Worm (Caenorhabditis elegans): ENCODE results near the gene gldi-4.

The gldi-4 gene

ce11 chrIV:7048637-7049245 lies 31.3 kb downstream of the gldi-4 start (continued):
- TF ChIP-seq daf-16 (GFP tag; optimal IDR thresholded peaks at IDR 0.05) (no peak), daf-16 (tag; optimal IDR thresholded peaks at IDR 0.05) (peak; percentile 71), nhr-48 (tag; optimal IDR thresholded peaks at IDR 0.05) (peak; percentile 15), nhr-42 (GFP tag; IDR thresholded peaks at IDR 0.05) (no peak), ceh-44 (GFP tag; IDR thresholded peaks at IDR 0.05) (no peak), dpl-1 (GFP tag; optimal IDR thresholded peaks at IDR 0.05) (no peak), ztf-11 (tag; optimal IDR thresholded peaks at IDR 0.05) (no peak), sdz-12 (GFP tag; optimal IDR thresholded peaks at IDR 0.05) (no peak), ztf-7 (tag; optimal IDR thresholded peaks at IDR 0.05) (no peak), pqm-1 (tag; optimal IDR thresholded peaks at IDR 0.05) (no peak), lin-39 (tag; optimal IDR thresholded peaks at IDR 0.05) (no peak), lin-38 (GFP tag; IDR thresholded peaks at IDR 0.05) (no peak), nhr-111 (GFP tag; optimal IDR thresholded peaks at IDR 0.05) (no peak), zip-11 (GFP tag; IDR thresholded peaks at IDR 0.05) (no peak), lin-1 (GFP tag; IDR thresholded peaks at IDR 0.05) (no peak), dmd-6 (GFP tag; IDR thresholded peaks at IDR 0.05) (peak; percentile 49), ZK337.2 (GFP tag; IDR thresholded peaks at IDR 0.05) (no peak), php-3 (GFP tag; IDR thresholded peaks at IDR 0.05) (no peak), T26A8.4 (GFP tag; IDR thresholded peaks at IDR 0.05) (no peak), zfp-2 (tag; optimal IDR thresholded peaks at IDR 0.05) (no peak), R02D3.7 (tag; optimal IDR thresholded peaks at IDR 0.05) (no peak), zag-1 (tag; optimal IDR thresholded peaks at IDR 0.05) (no peak), F49E8.2 (tag; optimal IDR thresholded peaks at IDR 0.05; ENCODE audit: borderline replicate concordance) (no peak), F10B5.3 (tag; optimal IDR thresholded peaks at IDR 0.05) (no peak), hlh-11 (tag; optimal IDR thresholded peaks at IDR 0.05) (peak; percentile 66), mdt-29 (GFP tag; IDR thresholded peaks at IDR 0.05) (peak; percentile 71; the same call in 1 of the 2 replicates)

ce11 chrIV:7049672-7050206 lies 32.3 kb downstream of the gldi-4 start, which contains the start of gene nhr-105:
Gene nhr-105, plus strand, starts transcription at chrIV:7050156.
- TF ChIP-seq Y75B8A.6 (GFP tag; IDR thresholded peaks at IDR 0.05) (0 out of 2 replicates have a peak, but pooled peaks have one; percentile 33), nhr-6 (tag; optimal IDR thresholded peaks at IDR 0.05) (peak; percentile 53), dve-1 (tag; optimal IDR thresholded peaks at IDR 0.05; ENCODE audit: insufficient read depth) (peak; percentile 88), lin-1 (GFP tag; IDR thresholded peaks at IDR 0.05) (peak; percentile 47; the same call in 1 of the 2 replicates), nhr-28 (tag; optimal IDR thresholded peaks at IDR 0.05) (peak; percentile 81), daf-16 (GFP tag; optimal IDR thresholded peaks at IDR 0.05) (no peak), daf-16 (tag; optimal IDR thresholded peaks at IDR 0.05) (peak; percentile 83), nhr-42 (GFP tag; IDR thresholded peaks at IDR 0.05) (0 out of 2 replicates have a peak, but pooled peaks have one; percentile 54), aha-1 (tag) (peak; percentile 98), lin-38 (GFP tag; IDR thresholded peaks at IDR 0.05) (peak; percentile 37; the same call in 1 of the 2 replicates), egl-43 (GFP tag; IDR thresholded peaks at IDR 0.05) (no peak), nhr-237 (tag; optimal IDR thresholded peaks at IDR 0.05) (no peak), T26A8.4 (GFP tag; IDR thresholded peaks at IDR 0.05) (peak; percentile 56; the same call in 1 of the 2 replicates), ctbp-1 (GFP tag; IDR thresholded peaks at IDR 0.05) (peak; percentile 9; the same call in 1 of the 2 replicates), sdz-12 (GFP tag; optimal IDR thresholded peaks at IDR 0.05) (peak; percentile 46), ZK546.5 (tag; optimal IDR thresholded peaks at IDR 0.05) (no peak), lin-13 (GFP tag; optimal IDR thresholded peaks at IDR 0.05) (peak; percentile 12), nhr-48 (tag; optimal IDR thresholded peaks at IDR 0.05) (peak; percentile 88), mxl-2 (GFP tag; conservative IDR thresholded peaks at IDR 0.05) (peak; percentile 67; the same call in 1 of the 2 replicates), ceh-44 (GFP tag; IDR thresholded peaks at IDR 0.05) (no peak), lsy-2 (tag; optimal IDR thresholded peaks at IDR 0.05) (peak in 1 of 2 experiments; percentile 79), nhr-11 (tag; optimal IDR thresholded peaks at IDR 0.05) (peak; percentile 27), madf-5 (GFP tag; IDR thresholded peaks at IDR 0.05) (0 out of 4 replicates have a peak, but pooled peaks of 1 of the 2 experiments have one; percentile 10), hlh-30 (tag; optimal IDR thresholded peaks at IDR 0.05; ENCODE audit: insufficient read depth) (peak; percentile 84), nhr-76 (tag; optimal IDR thresholded peaks at IDR 0.05) (peak; percentile 20), egl-27 (tag; optimal IDR thresholded peaks at IDR 0.05) (peak; percentile 1), mdl-1 (tag; optimal IDR thresholded peaks at IDR 0.05) (peak in 1 of 2 experiments; percentile 59), ztf-7 (tag; optimal IDR thresholded peaks at IDR 0.05) (peak; percentile 57), rbr-2 (tag; optimal IDR thresholded peaks at IDR 0.05) (peak; percentile 17), tra-1 (GFP tag; IDR thresholded peaks at IDR 0.05) (peak; percentile 62), hlh-11 (tag; optimal IDR thresholded peaks at IDR 0.05) (peak; percentile 92), nhr-10 (tag; optimal IDR thresholded peaks at IDR 0.05) (peak; percentile 74), ceh-82 (tag; optimal IDR thresholded peaks at IDR 0.05) (no peak)
